Worm (Caenorhabditis elegans) whole organism, early embryonic: ENCODE measurements around the gene srh-45.

Experiments used
- B0310.2 ChIP-seq: sonication (generic microtip); optimal IDR thresholded peaks from 2 replicates; lab custom pipeline; 2016; ENCODE audit warnings: mild to moderate bottlenecking, missing genetic modification characterization, missing compliant biosample characterization
- ceh-13 ChIP-seq: fragments of 200-800 bp; sonication (Bioruptor generic); optimal IDR thresholded peaks from 2 replicates; lab custom pipeline; 2018; ENCODE audit warnings: mild to moderate bottlenecking, missing genetic modification characterization, missing compliant biosample characterization
- ceh-36 ChIP-seq: sonication (generic microtip); optimal IDR thresholded peaks from 2 replicates; lab custom pipeline; 2016; ENCODE audit warnings: missing genetic modification characterization, inconsistent platforms, missing compliant biosample characterization
- flt-1 ChIP-seq: fragments of 200-800 bp; sonication (Bioruptor generic); IDR thresholded peaks from 2 replicates; pipeline ENCODE4 v1.3.6; 2022; ENCODE audit warnings: missing genetic modification characterization, missing compliant biosample characterization
- hmg-4 ChIP-seq: fragments of 200-800 bp; sonication (Bioruptor generic); optimal IDR thresholded peaks from 2 replicates; lab custom pipeline; 2018; ENCODE audit warnings: mild to moderate bottlenecking, missing genetic modification characterization, missing compliant biosample characterization
- hnd-1 ChIP-seq: sonication (generic microtip); optimal IDR thresholded peaks from 2 replicates; lab custom pipeline; 2016; ENCODE audit warnings: missing genetic modification characterization, missing compliant biosample characterization
- sea-1 ChIP-seq: fragments of 200-800 bp; sonication (Bioruptor generic); conservative IDR thresholded peaks from 2 replicates; pipeline ENCODE4 v1.3.6; 2022; ENCODE audit warnings: missing genetic modification characterization, missing compliant biosample characterization
- tra-4 ChIP-seq: sonication (generic microtip); optimal IDR thresholded peaks from 2 replicates; lab custom pipeline; 2017; ENCODE audit warnings: missing genetic modification characterization, missing compliant biosample characterization

The srh-45 gene

ce11 chrV:11258896-11259295 is 45.9 kb downstream of the srh-45 start, which contains the start of gene lgc-36:
lgc-36 (minus strand) TSS chrV:11258996.
- TF ChIP-seq B0310.2 (tag; lab: Kevin White, UChicago) (no peak), flt-1 (no peak), ceh-13 (GFP tag; lab: Kevin White, UChicago) (no peak), tra-4 (tag; lab: Kevin White, UChicago) (no peak), sea-1 (GFP tag; lab: Robert Waterston, UW) (no peak), hmg-4 (GFP tag; lab: Kevin White, UChicago) (no peak), hnd-1 (tag; lab: Kevin White, UChicago) (no peak), ceh-36 (tag; lab: Kevin White, UChicago) (no peak)

ce11 chrV:11254980-11255379 is 49.8 kb downstream of the srh-45 start, which contains the start of gene srsx-31:
srsx-31 (minus strand) TSS chrV:11255080.
- no peak for TF ChIP-seq ceh-13 (GFP tag; lab: Kevin White, UChicago)
